Worm (Caenorhabditis elegans): Measurements from ENCODE around the gene F11G11.4.

F11G11.4 gene

DNA sequence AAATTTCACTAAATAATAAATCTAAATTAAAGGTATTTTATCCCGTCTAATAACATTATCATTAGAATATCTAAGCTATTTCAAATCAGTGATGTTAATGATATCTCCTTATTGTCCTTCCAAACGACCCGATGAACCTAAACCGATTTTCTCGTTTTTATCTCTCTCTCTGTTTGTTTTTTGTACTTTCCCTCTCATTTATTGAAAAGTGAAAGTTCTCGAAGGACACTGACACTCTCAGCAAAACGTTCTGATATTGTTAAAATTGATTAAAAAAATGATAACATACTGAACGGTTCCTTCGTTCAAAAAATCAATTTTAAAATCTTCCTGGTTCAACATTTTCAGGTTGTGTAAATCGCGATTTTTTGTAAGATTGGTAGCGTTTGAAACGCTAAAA lies 15.7 kb downstream of the F11G11.4 start, which contains the start of gene F11G11.13:
F11G11.13 (minus strand) TSS at position 89 of the 400 bp plus-strand sequence.
- no peak for TF ChIP-seq tbx-2 (tag; optimal IDR thresholded peaks at IDR 0.05)
- TF ChIP-seq nfya-1 (tag; optimal IDR thresholded peaks at IDR 0.05; ENCODE audit: insufficient read depth), result no peak
- TF ChIP-seq nhr-25 (tag; optimal IDR thresholded peaks at IDR 0.05), result peak; percentile 67
- no peak for TF ChIP-seq nhr-237 (tag; optimal IDR thresholded peaks at IDR 0.05)
- no peak for TF ChIP-seq fkh-2 (tag; optimal IDR thresholded peaks at IDR 0.05)
- peak in 1 of 3 experiments; percentile 6 for TF ChIP-seq elt-3 (tag; optimal IDR thresholded peaks at IDR 0.05)
- no peak for TF ChIP-seq nhr-28 (tag; optimal IDR thresholded peaks at IDR 0.05)
- TF ChIP-seq eor-1 (tag; optimal IDR thresholded peaks at IDR 0.05), result no peak
- TF ChIP-seq egl-5 (tag; optimal IDR thresholded peaks at IDR 0.05), result no peak
- TF ChIP-seq nhr-77 (tag; optimal IDR thresholded peaks at IDR 0.05), result no peak
- TF ChIP-seq ama-1 (optimal IDR thresholded peaks at IDR 0.05), result no peak
- peak; percentile 27 for TF ChIP-seq nhr-43 (tag; optimal IDR thresholded peaks at IDR 0.05; ENCODE audit: poor library complexity, severe bottlenecking)
- TF ChIP-seq mdl-1 (tag; optimal IDR thresholded peaks at IDR 0.05), result no peak
- TF ChIP-seq nhr-23 (tag; optimal IDR thresholded peaks at IDR 0.05), result peak; percentile 55

ce11 chrII:4879629-4880028 lies 19.2 kb downstream of the F11G11.4 start, which contains the start of gene gst-6:
TSS of gene gst-6 (plus strand) at chrII:4879891.
- TF ChIP-seq aly-2 (tag; optimal IDR thresholded peaks at IDR 0.05) (no peak), fkh-10 (GFP tag; optimal IDR thresholded peaks at IDR 0.05) (no peak), nhr-77 (tag; optimal IDR thresholded peaks at IDR 0.05) (no peak), eor-1 (tag; optimal IDR thresholded peaks at IDR 0.05) (no peak), egl-5 (tag; optimal IDR thresholded peaks at IDR 0.05) (no peak), pqm-1 (tag; optimal IDR thresholded peaks at IDR 0.05) (peak; percentile 59), jun-1 (tag; optimal IDR thresholded peaks at IDR 0.05) (no peak), nfya-1 (tag; optimal IDR thresholded peaks at IDR 0.05; ENCODE audit: insufficient read depth) (no peak), lin-15B (tag; optimal IDR thresholded peaks at IDR 0.05) (no peak), ztf-4 (tag; optimal IDR thresholded peaks at IDR 0.05) (no peak), ama-1 (optimal IDR thresholded peaks at IDR 0.05) (no peak), nhr-237 (tag; optimal IDR thresholded peaks at IDR 0.05) (no peak), nhr-43 (tag; optimal IDR thresholded peaks at IDR 0.05; ENCODE audit: poor library complexity, severe bottlenecking) (no peak), unc-39 (tag; optimal IDR thresholded peaks at IDR 0.05) (no peak), elt-1 (tag; optimal IDR thresholded peaks at IDR 0.05) (no peak), ceh-9 (tag; optimal IDR thresholded peaks at IDR 0.05) (no peak), lin-39 (tag; optimal IDR thresholded peaks at IDR 0.05) (no peak), fos-1 (tag; optimal IDR thresholded peaks at IDR 0.05) (no peak), hmg-11 (tag; optimal IDR thresholded peaks at IDR 0.05) (no peak), nhr-28 (tag; optimal IDR thresholded peaks at IDR 0.05) (no peak), snpc-4 (tag; optimal IDR thresholded peaks at IDR 0.05) (no peak), mdl-1 (tag; optimal IDR thresholded peaks at IDR 0.05) (no peak), mml-1 (tag; optimal IDR thresholded peaks at IDR 0.05) (no peak), sea-2 (GFP tag; optimal IDR thresholded peaks at IDR 0.05) (no peak), ztf-11 (tag; optimal IDR thresholded peaks at IDR 0.05) (no peak), nhr-67 (tag; optimal IDR thresholded peaks at IDR 0.05) (no peak), elt-2 (tag; optimal IDR thresholded peaks at IDR 0.05) (peak; percentile 76), zag-1 (tag; optimal IDR thresholded peaks at IDR 0.05) (no peak), R02D3.7 (tag; optimal IDR thresholded peaks at IDR 0.05) (no peak), egl-27 (tag; optimal IDR thresholded peaks at IDR 0.05) (no peak), pha-4 (tag; optimal IDR thresholded peaks at IDR 0.05) (peak; percentile 53), nhr-11 (tag; optimal IDR thresholded peaks at IDR 0.05) (no peak), tbx-2 (tag; optimal IDR thresholded peaks at IDR 0.05) (no peak), skn-1 (tag; optimal IDR thresholded peaks at IDR 0.05) (peak; percentile 81)

DNA sequence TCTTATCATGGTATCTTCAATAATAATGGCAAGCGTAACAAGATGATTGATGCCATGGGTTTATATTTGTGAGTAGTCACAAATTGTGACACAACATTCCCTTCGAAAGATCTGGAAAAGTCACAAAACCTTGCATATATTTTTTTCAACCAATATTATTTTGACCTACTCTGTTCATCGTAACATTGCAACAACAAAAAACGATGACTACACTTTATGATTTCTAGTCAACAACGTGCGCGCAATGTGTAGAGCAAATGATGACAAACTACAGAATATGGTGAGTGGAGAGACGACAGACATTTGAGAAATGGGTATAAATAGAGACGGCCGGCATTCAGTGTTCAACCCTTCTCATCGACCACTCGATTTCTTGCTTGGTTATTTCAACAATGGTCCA lies 21.3 kb downstream of the F11G11.4 start, which contains the start of gene gst-7:
gst-7 (plus strand) TSS at position 336 of the 400 bp plus-strand sequence.
- peak; percentile 26 for TF ChIP-seq lin-39 (tag; optimal IDR thresholded peaks at IDR 0.05)
- peak; percentile 92 for TF ChIP-seq pha-4 (tag; optimal IDR thresholded peaks at IDR 0.05)
- peak; percentile 40 for TF ChIP-seq nfya-1 (tag; optimal IDR thresholded peaks at IDR 0.05; ENCODE audit: insufficient read depth)
- TF ChIP-seq ceh-82 (tag; optimal IDR thresholded peaks at IDR 0.05), result no peak
- TF ChIP-seq R02D3.7 (tag; optimal IDR thresholded peaks at IDR 0.05), result no peak
- peak; percentile 34 for TF ChIP-seq nhr-23 (tag; optimal IDR thresholded peaks at IDR 0.05)
- peak; percentile 96 for TF ChIP-seq skn-1 (tag; optimal IDR thresholded peaks at IDR 0.05)
- peak; percentile 92 for TF ChIP-seq elt-2 (tag; optimal IDR thresholded peaks at IDR 0.05)
- peak; percentile 25 for TF ChIP-seq nhr-25 (tag; optimal IDR thresholded peaks at IDR 0.05)
- no peak for TF ChIP-seq ceh-28 (tag; optimal IDR thresholded peaks at IDR 0.05)
- peak; percentile 76 for TF ChIP-seq pqm-1 (tag; optimal IDR thresholded peaks at IDR 0.05)
